Fruit fly (Drosophila melanogaster) whole organism, embryonic: ENCODE data around the gene Hsp22.

Source experiments
- Atf-2 ChIP-seq: fragments of 200-800 bp; sonication (Bioruptor generic); optimal IDR thresholded peaks from 2 replicates; lab custom pipeline; 2016; ENCODE audit warnings: missing biosample characterization, missing genetic modification characterization
- BtbVII ChIP-seq: fragments of 200-800 bp; sonication (Bioruptor generic); optimal IDR thresholded peaks from 3 replicates; lab custom pipeline; 2017; ENCODE audit warnings: missing biosample characterization, mild to moderate bottlenecking, missing genetic modification characterization
- CG1024 ChIP-seq: fragments of 200-800 bp; sonication (Bioruptor generic); IDR thresholded peaks from 2 replicates; pipeline ENCODE4 v1.3.6; 2022; ENCODE audit warnings: missing biosample characterization, missing genetic modification characterization
- CG11398 ChIP-seq: fragments of 200-800 bp; sonication (Bioruptor generic); optimal IDR thresholded peaks from 2 replicates; lab custom pipeline; 2016; ENCODE audit warnings: missing biosample characterization, missing genetic modification characterization
- CG12299 ChIP-seq: fragments of 200-800 bp; sonication (Bioruptor generic); optimal IDR thresholded peaks from 2 replicates; lab custom pipeline; 2018; ENCODE audit warnings: missing biosample characterization, mild to moderate bottlenecking, missing genetic modification characterization
- CG15479 ChIP-seq: fragments of 200-800 bp; sonication (Bioruptor generic); optimal IDR thresholded peaks from 3 replicates; lab custom pipeline; 2019; ENCODE audit warnings: missing biosample characterization, mild to moderate bottlenecking, missing genetic modification characterization, moderate library complexity
- CG17186 ChIP-seq: fragments of 200-800 bp; sonication (Bioruptor generic); optimal IDR thresholded peaks from 3 replicates; lab custom pipeline; 2017; ENCODE audit warnings: missing biosample characterization, missing genetic modification reagents, missing genetic modification characterization
- CG18476 ChIP-seq: fragments of 200-800 bp; sonication (Bioruptor generic); optimal IDR thresholded peaks from 2 replicates; lab custom pipeline; 2016; ENCODE audit warnings: missing biosample characterization, mild to moderate bottlenecking, missing genetic modification characterization
- CG2678 ChIP-seq: fragments of 200-800 bp; sonication (Bioruptor generic); optimal IDR thresholded peaks from 3 replicates; lab custom pipeline; 2019; ENCODE audit warnings: missing biosample characterization, mild to moderate bottlenecking, missing genetic modification characterization, moderate library complexity
- CG2875 ChIP-seq: fragments of 200-800 bp; sonication (Bioruptor generic); optimal IDR thresholded peaks from 2 replicates; lab custom pipeline; 2017; ENCODE audit warnings: missing biosample characterization, mild to moderate bottlenecking, missing genetic modification characterization, missing genetic modification reagents
- CG2889 ChIP-seq: fragments of 200-800 bp; sonication (Bioruptor generic); IDR thresholded peaks from 3 replicates; pipeline ENCODE4 v1.3.6; 2022; ENCODE audit warnings: missing biosample characterization, missing genetic modification characterization
- CG4360 ChIP-seq: fragments of 200-800 bp; sonication (Bioruptor generic); IDR thresholded peaks from 2 replicates; pipeline ENCODE4 v1.3.6; 2022; ENCODE audit warnings: missing biosample characterization, missing genetic modification characterization
- CG6272 ChIP-seq: fragments of 200-800 bp; sonication (Bioruptor generic); IDR thresholded peaks from 2 replicates; pipeline ENCODE4 v1.3.6; 2022; ENCODE audit warnings: missing biosample characterization, missing genetic modification characterization
- CG6765 ChIP-seq: fragments of 200-800 bp; sonication (Bioruptor generic); optimal IDR thresholded peaks from 3 replicates; lab custom pipeline; 2017; ENCODE audit warnings: missing biosample characterization, mild to moderate bottlenecking, missing genetic modification characterization
- CG7271 ChIP-seq: fragments of 200-800 bp; sonication (Bioruptor generic); optimal IDR thresholded peaks from 2 replicates; lab custom pipeline; 2018; ENCODE audit warnings: missing biosample characterization, mild to moderate bottlenecking, missing genetic modification characterization, moderate library complexity
- CG7357 ChIP-seq: fragments of 200-800 bp; sonication (Bioruptor generic); IDR thresholded peaks from 3 replicates; pipeline ENCODE4 v1.3.6; 2022; ENCODE audit warnings: missing biosample characterization, missing genetic modification characterization
- CG8944 ChIP-seq: fragments of 200-800 bp; sonication (Bioruptor generic); optimal IDR thresholded peaks from 3 replicates; lab custom pipeline; 2016; ENCODE audit warnings: missing biosample characterization, missing genetic modification characterization
- CHES-1-like ChIP-seq: fragments of 200-800 bp; sonication (Bioruptor generic); optimal IDR thresholded peaks from 2 replicates; lab custom pipeline; 2016; ENCODE audit warnings: missing biosample characterization, missing genetic modification characterization
- CTCF ChIP-seq: fragments of 200-800 bp; sonication (Bioruptor generic); optimal IDR thresholded peaks from 2 replicates; lab custom pipeline; 2017; ENCODE audit warnings: missing biosample characterization, mild to moderate bottlenecking, missing genetic modification characterization, moderate library complexity
- CoRest ChIP-seq: fragments of 200-800 bp; sonication (Bioruptor generic); optimal IDR thresholded peaks from 3 replicates; lab custom pipeline; 2018; ENCODE audit warnings: missing biosample characterization, mild to moderate bottlenecking, missing genetic modification characterization, moderate library complexity
- Dek ChIP-seq: fragments of 200-800 bp; sonication (Bioruptor generic); optimal IDR thresholded peaks from 3 replicates; lab custom pipeline; 2019; ENCODE audit warnings: missing biosample characterization, mild to moderate bottlenecking, missing genetic modification characterization, moderate library complexity
- ERR ChIP-seq: fragments of 200-800 bp; sonication (Bioruptor generic); optimal IDR thresholded peaks from 2 replicates; lab custom pipeline; 2016; ENCODE audit warnings: missing biosample characterization, missing genetic modification characterization
- HmgZ ChIP-seq: fragments of 200-800 bp; sonication (Bioruptor generic); optimal IDR thresholded peaks from 2 replicates; lab custom pipeline; 2018; ENCODE audit warnings: missing biosample characterization, mild to moderate bottlenecking, missing genetic modification characterization
- Hr3 ChIP-seq: fragments of 200-800 bp; sonication (Bioruptor generic); optimal IDR thresholded peaks from 3 replicates; lab custom pipeline; 2016; ENCODE audit warnings: missing biosample characterization, missing genetic modification characterization
- Hr39 ChIP-seq: fragments of >200 bp; optimal IDR thresholded peaks from 2 replicates; lab custom pipeline; 2017
- Mad ChIP-seq: fragments of 200-800 bp; sonication (Bioruptor generic); optimal IDR thresholded peaks from 2 replicates; lab custom pipeline; 2016; ENCODE audit warnings: missing biosample characterization, missing genetic modification characterization
- Myb ChIP-seq: fragments of 200-800 bp; sonication (Bioruptor generic); optimal IDR thresholded peaks from 2 replicates; lab custom pipeline; 2016; ENCODE audit warnings: missing biosample characterization, missing genetic modification characterization
- Trl ChIP-seq, 3 experiments: fragments of >200 bp in 2 of 3; fragments of 200-800 bp in 1 of 3; sonication (Bioruptor generic) in 1 of 3; optimal IDR thresholded peaks; 2 replicates in 1 of 3; 3 replicates in 2 of 3; lab custom pipeline; 2016 to 2017; ENCODE audit warnings: missing biosample characterization in 1 of 3, missing genetic modification characterization in 1 of 3
- Xrp1 ChIP-seq: fragments of 200-800 bp; sonication (Bioruptor generic); IDR thresholded peaks from 2 replicates; pipeline ENCODE4 v1.3.6; 2022; ENCODE audit warnings: missing biosample characterization, missing genetic modification characterization
- al ChIP-seq: fragments of 200-800 bp; sonication (Bioruptor generic); IDR thresholded peaks from 2 replicates; pipeline ENCODE4 v1.3.6; 2022; ENCODE audit warnings: missing biosample characterization, missing genetic modification characterization
- amos ChIP-seq: fragments of 200-800 bp; sonication (Bioruptor generic); IDR thresholded peaks from 2 replicates; pipeline ENCODE4 v1.3.6; 2022; ENCODE audit warnings: missing biosample characterization, missing genetic modification characterization; ENCODE audit not compliant: partially characterized antibody
- bab2 ChIP-seq: fragments of 200-800 bp; sonication (Bioruptor generic); optimal IDR thresholded peaks from 2 replicates; lab custom pipeline; 2016; ENCODE audit warnings: missing biosample characterization, missing genetic modification characterization
- cad ChIP-seq: fragments of >200 bp; optimal IDR thresholded peaks from 2 replicates; lab custom pipeline; 2017; ENCODE audit warnings: missing biosample characterization, missing genetic modification characterization
- cato ChIP-seq: fragments of 200-800 bp; sonication (Bioruptor generic); optimal IDR thresholded peaks from 2 replicates; lab custom pipeline; 2016; ENCODE audit warnings: missing biosample characterization, missing genetic modification characterization, borderline replicate concordance
- crol ChIP-seq: fragments of 200-800 bp; sonication (Bioruptor generic); IDR thresholded peaks from 2 replicates; pipeline ENCODE4 v1.3.6; 2022; ENCODE audit warnings: missing biosample characterization, missing genetic modification characterization
- dimm ChIP-seq: fragments of 200-800 bp; sonication (Bioruptor generic); IDR thresholded peaks from 2 replicates; pipeline ENCODE4 v1.3.6; 2022; ENCODE audit warnings: missing biosample characterization, missing genetic modification characterization
- fd64A ChIP-seq: fragments of 200-800 bp; sonication (Bioruptor generic); optimal IDR thresholded peaks from 3 replicates; lab custom pipeline; 2018; ENCODE audit warnings: missing biosample characterization, mild to moderate bottlenecking, missing genetic modification characterization
- ftz-f1 ChIP-seq: fragments of 200-800 bp; sonication (Bioruptor generic); optimal IDR thresholded peaks from 2 replicates; lab custom pipeline; 2016; ENCODE audit warnings: missing biosample characterization, missing genetic modification characterization
- ham ChIP-seq: fragments of 200-800 bp; sonication (Bioruptor generic); IDR thresholded peaks from 2 replicates; pipeline ENCODE4 v1.3.6; 2022; ENCODE audit warnings: missing biosample characterization, missing genetic modification characterization
- hth ChIP-seq: fragments of >200 bp; optimal IDR thresholded peaks from 2 replicates; lab custom pipeline; 2017; ENCODE audit warnings: inconsistent platforms
- jing ChIP-seq: fragments of 200-800 bp; sonication (Bioruptor generic); optimal IDR thresholded peaks from 2 replicates; lab custom pipeline; 2018; ENCODE audit warnings: missing biosample characterization, mild to moderate bottlenecking, missing genetic modification characterization
- nom ChIP-seq: fragments of 200-800 bp; sonication (Bioruptor generic); optimal IDR thresholded peaks from 2 replicates; lab custom pipeline; 2017; ENCODE audit warnings: missing biosample characterization, missing genetic modification characterization, mild to moderate bottlenecking, moderate library complexity, missing genetic modification reagents
- pfk ChIP-seq: fragments of 200-800 bp; sonication (Bioruptor generic); optimal IDR thresholded peaks from 2 replicates; lab custom pipeline; 2018; ENCODE audit warnings: missing biosample characterization, mild to moderate bottlenecking, missing genetic modification characterization, moderate library complexity
- pzg ChIP-seq: fragments of 200-800 bp; sonication (Bioruptor generic); optimal IDR thresholded peaks from 3 replicates; lab custom pipeline; 2018; ENCODE audit warnings: missing biosample characterization, mild to moderate bottlenecking, missing genetic modification characterization, moderate library complexity
- ro ChIP-seq: fragments of 200-800 bp; sonication (Bioruptor generic); IDR thresholded peaks from 2 replicates; pipeline ENCODE4 v1.3.6; 2022; ENCODE audit warnings: missing biosample characterization, missing genetic modification characterization
- row ChIP-seq: fragments of 200-800 bp; sonication (Bioruptor generic); IDR thresholded peaks from 3 replicates; pipeline ENCODE4 v1.3.6; 2022; ENCODE audit warnings: missing biosample characterization, missing genetic modification characterization
- shn ChIP-seq: fragments of 200-800 bp; sonication (Bioruptor generic); optimal IDR thresholded peaks from 3 replicates; lab custom pipeline; 2016; ENCODE audit warnings: missing biosample characterization, missing genetic modification characterization
- sim ChIP-seq: fragments of 200-800 bp; sonication (Bioruptor generic); IDR thresholded peaks from 2 replicates; pipeline ENCODE4 v1.3.6; 2022; ENCODE audit warnings: missing biosample characterization, missing genetic modification characterization
- so ChIP-seq: fragments of 200-800 bp; sonication (Bioruptor generic); IDR thresholded peaks from 3 replicates; pipeline ENCODE4 v1.3.6; 2022; ENCODE audit warnings: missing biosample characterization, missing genetic modification characterization
- tin ChIP-seq: fragments of 200-800 bp; sonication (Bioruptor generic); optimal IDR thresholded peaks from 3 replicates; lab custom pipeline; 2016; ENCODE audit warnings: missing biosample characterization, missing genetic modification characterization
- tup ChIP-seq: fragments of 200-800 bp; sonication (Bioruptor generic); optimal IDR thresholded peaks from 2 replicates; lab custom pipeline; 2016; ENCODE audit warnings: missing biosample characterization, mild to moderate bottlenecking, missing genetic modification characterization, moderate library complexity
- wek ChIP-seq: fragments of 200-800 bp; sonication (Bioruptor generic); optimal IDR thresholded peaks from 3 replicates; lab custom pipeline; 2018; ENCODE audit warnings: missing biosample characterization, mild to moderate bottlenecking, missing genetic modification characterization, moderate library complexity

Hsp22 gene

dm6 chr3L:9360217-9360692 is 12.5 kb upstream of the Hsp22 start, which contains the start of gene Pdxk (continued):
- TF ChIP-seq CG6765 (GFP tag; lab: Kevin White, UChicago) (no peak), CoRest (tag; lab: Kevin White, UChicago) (peak; percentile 12), CG18476 (GFP tag; lab: Kevin White, UChicago) (no peak), CG15479 (GFP tag; lab: Kevin White, UChicago) (no peak), CG2875 (GFP tag; lab: Kevin White, UChicago) (no peak), so (GFP tag; lab: Robert Waterston, UW) (peak; percentile 40; the same call in 1 of the 3 replicates), BtbVII (GFP tag; lab: Kevin White, UChicago) (peak; percentile 24), row (GFP tag; lab: Robert Waterston, UW) (peak; percentile 48; the same call in 2 of the 3 replicates), cato (GFP tag; lab: Kevin White, UChicago) (no peak), CG6272 (GFP tag; lab: Robert Waterston, UW) (no peak), CTCF (GFP tag; lab: Kevin White, UChicago) (no peak), wek (GFP tag; lab: Kevin White, UChicago) (peak; percentile 59), CG1024 (GFP tag; lab: Robert Waterston, UW) (no peak), CG12299 (tag; lab: Kevin White, UChicago) (peak; percentile 28), amos (0 out of 2 replicates have a peak, but pooled peaks have one; percentile 24), nom (GFP tag; lab: Kevin White, UChicago) (peak; percentile 59), CG7357 (no peak), shn (GFP tag; lab: Kevin White, UChicago) (no peak), hth (no peak), Dek (tag; lab: Kevin White, UChicago) (no peak), ERR (GFP tag; lab: Kevin White, UChicago) (peak; percentile 19), pfk (GFP tag; lab: Kevin White, UChicago) (no peak), ro (GFP tag; lab: Robert Waterston, UW) (no peak), Atf-2 (GFP tag; lab: Kevin White, UChicago) (no peak), HmgZ (tag; lab: Kevin White, UChicago) (peak; percentile 53), CHES-1-like (no peak), CG2678 (peak; percentile 18), CG11398 (GFP tag; lab: Kevin White, UChicago) (no peak), sim (GFP tag; lab: Robert Waterston, UW) (no peak), ham (GFP tag; lab: Robert Waterston, UW) (no peak), crol (GFP tag; lab: Robert Waterston, UW) (peak; percentile 78), cad (GFP tag; lab: Kevin White, UChicago) (no peak), tin (GFP tag; lab: Kevin White, UChicago) (no peak), Mad (GFP tag; lab: Kevin White, UChicago) (no peak), Xrp1 (GFP tag; lab: Robert Waterston, UW) (0 out of 2 replicates have a peak, but pooled peaks have one; percentile 26), dimm (GFP tag; lab: Robert Waterston, UW) (no peak), CG4360 (0 out of 2 replicates have a peak, but pooled peaks have one; percentile 22), Hr3 (GFP tag; lab: Kevin White, UChicago) (no peak), CG17186 (GFP tag; lab: Kevin White, UChicago) (peak; percentile 68), Trl (optimal IDR thresholded peaks at IDR 0.05; lab: Kevin White, UChicago) (peak in 1 of 2 experiments; percentile 43), Trl (GFP tag; optimal IDR thresholded peaks at IDR 0.05; lab: Kevin White, UChicago) (no peak), fd64A (GFP tag; lab: Kevin White, UChicago) (peak; percentile 40), CG2889 (GFP tag; lab: Robert Waterston, UW) (no peak), tup (no peak), Hr39 (lab: Kevin White, UChicago) (no peak), CG8944 (no peak), pzg (GFP tag; lab: Kevin White, UChicago) (peak; percentile 62), al (GFP tag; lab: Robert Waterston, UW) (no peak), CG7271 (tag; lab: Kevin White, UChicago) (no peak), Myb (GFP tag; lab: Kevin White, UChicago) (peak; percentile 15), bab2 (no peak), jing (GFP tag; lab: Kevin White, UChicago) (no peak), ftz-f1 (peak; percentile 97)
